Fruit fly (Drosophila melanogaster): ENCODE measurements around the gene dpr5.

Gene dpr5

dm6 chr3R:11454210-11454904, 45.4 kb upstream of the dpr5 start (continued):
- peak; percentile 22 for TF ChIP-seq CG12071 (GFP tag; optimal IDR thresholded peaks at IDR 0.05)
- TF ChIP-seq CG8944 (GFP tag; optimal IDR thresholded peaks at IDR 0.05), result peak; percentile 2
- peak; percentile 63 for TF ChIP-seq PHDP (tag; optimal IDR thresholded peaks at IDR 0.05)
- TF ChIP-seq CG9437 (GFP tag; optimal IDR thresholded peaks at IDR 0.05), result peak; percentile 41
- TF ChIP-seq CG33557 (GFP tag; optimal IDR thresholded peaks at IDR 0.05), result no peak
- TF ChIP-seq Aef1 (GFP tag; IDR thresholded peaks at IDR 0.05), result peak; percentile 48; the same call in 1 of the 3 replicates
- TF ChIP-seq CG10366 (GFP tag; IDR thresholded peaks at IDR 0.05), result peak; percentile 44
- peak; percentile 76 for TF ChIP-seq CG32532 (GFP tag; IDR thresholded peaks at IDR 0.05)
- TF ChIP-seq CG10147 (GFP tag; optimal IDR thresholded peaks at IDR 0.05), result peak; percentile 88
- TF ChIP-seq CG18262 (tag; optimal IDR thresholded peaks at IDR 0.05), result peak; percentile 6
- TF ChIP-seq Antp (GFP tag; optimal IDR thresholded peaks at IDR 0.05), result peak; percentile 11
- TF ChIP-seq E2f2 (GFP tag; IDR thresholded peaks at IDR 0.05), result peak; percentile 33
- TF ChIP-seq bsh (GFP tag; optimal IDR thresholded peaks at IDR 0.05), result no peak
- no peak for TF ChIP-seq Dll (GFP tag; IDR thresholded peaks at IDR 0.05; ENCODE audit: partially characterized antibody)
- TF ChIP-seq CG8478 (optimal IDR thresholded peaks at IDR 0.05), result no peak
- TF ChIP-seq chif (GFP tag; optimal IDR thresholded peaks at IDR 0.05), result no peak
- TF ChIP-seq CG17359 (tag; optimal IDR thresholded peaks at IDR 0.05), result peak; percentile 47
- TF ChIP-seq pfk (GFP tag; optimal IDR thresholded peaks at IDR 0.05), result no peak
- no peak for TF ChIP-seq emc (GFP tag; optimal IDR thresholded peaks at IDR 0.05)
- TF ChIP-seq Poxn (GFP tag; IDR thresholded peaks at IDR 0.05), result peak; percentile 30; the same call in 1 of the 2 replicates
- TF ChIP-seq toy (GFP tag; IDR thresholded peaks at IDR 0.05), result 0 out of 2 replicates have a peak, but pooled peaks have one; percentile 25
- TF ChIP-seq grau (tag; optimal IDR thresholded peaks at IDR 0.05), result peak; percentile 67
- TF ChIP-seq dmrt11E (tag; optimal IDR thresholded peaks at IDR 0.05), result no peak
- peak; percentile 77 for TF ChIP-seq bcd (GFP tag; optimal IDR thresholded peaks at IDR 0.05)
- 0 out of 2 replicates have a peak, but pooled peaks have one; percentile 26 for TF ChIP-seq ro (GFP tag; IDR thresholded peaks at IDR 0.05)
- peak; percentile 30; the same call in 1 of the 2 replicates for TF ChIP-seq MBD-R2 (GFP tag; IDR thresholded peaks at IDR 0.05)
- TF ChIP-seq CG12744 (GFP tag; optimal IDR thresholded peaks at IDR 0.05), result peak; percentile 33
- TF ChIP-seq CG4424 (GFP tag; optimal IDR thresholded peaks at IDR 0.05), result peak; percentile 11
- TF ChIP-seq caup (GFP tag; optimal IDR thresholded peaks at IDR 0.05; ENCODE audit: severe bottlenecking), result peak; percentile 66
- peak; percentile 71 for TF ChIP-seq HHEX (GFP tag; optimal IDR thresholded peaks at IDR 0.05)
- TF ChIP-seq CG11247 (GFP tag; IDR thresholded peaks at IDR 0.05), result peak; percentile 50; the same call in 1 of the 2 replicates
- TF ChIP-seq CG13123 (GFP tag; optimal IDR thresholded peaks at IDR 0.05), result no peak
- peak; percentile 49 for TF ChIP-seq CG7786 (GFP tag; optimal IDR thresholded peaks at IDR 0.05)
- no peak for TF ChIP-seq eyg (GFP tag; optimal IDR thresholded peaks at IDR 0.05)
- TF ChIP-seq schlank (tag; optimal IDR thresholded peaks at IDR 0.05), result peak; percentile 40
- peak; percentile 72 for TF ChIP-seq Dip3 (GFP tag; optimal IDR thresholded peaks at IDR 0.05)
- no peak for TF ChIP-seq knrl (GFP tag; IDR thresholded peaks at IDR 0.05; ENCODE audit: partially characterized antibody)
- peak; percentile 68 for TF ChIP-seq sens (GFP tag)
- TF ChIP-seq org-1 (GFP tag; optimal IDR thresholded peaks at IDR 0.05), result peak; percentile 48
- TF ChIP-seq prd (optimal IDR thresholded peaks at IDR 0.05), result no peak
- TF ChIP-seq prd (GFP tag; IDR thresholded peaks at IDR 0.05), result peak; percentile 68
- no peak for TF ChIP-seq CG17912 (GFP tag; optimal IDR thresholded peaks at IDR 0.05)
- TF ChIP-seq CG6689 (GFP tag; IDR thresholded peaks at IDR 0.05), result peak; percentile 58
- peak; percentile 34 for TF ChIP-seq CG12104 (GFP tag; optimal IDR thresholded peaks at IDR 0.05)
- TF ChIP-seq CG8765 (GFP tag; IDR thresholded peaks at IDR 0.05), result no peak
- peak; percentile 86 for TF ChIP-seq zfh2 (GFP tag; optimal IDR thresholded peaks at IDR 0.05)
- no peak for TF ChIP-seq CG4707 (GFP tag; optimal IDR thresholded peaks at IDR 0.05)
- peak; percentile 26; the same call in 1 of the 2 replicates for TF ChIP-seq ranshi (GFP tag; IDR thresholded peaks at IDR 0.05)
- peak; percentile 22 for TF ChIP-seq BtbVII (GFP tag; optimal IDR thresholded peaks at IDR 0.05)
- TF ChIP-seq sima (GFP tag; optimal IDR thresholded peaks at IDR 0.05), result peak; percentile 19
